Worm (Caenorhabditis elegans) whole organism, young adult: ENCODE measurements around the gene ZC443.7.

Experiments used
- B0261.1 ChIP-seq: sonication (generic microtip); optimal IDR thresholded peaks from 2 replicates; lab custom pipeline; 2016; ENCODE audit warnings: mild to moderate bottlenecking, missing genetic modification characterization, moderate library complexity, missing compliant biosample characterization
- B0336.3 ChIP-seq: fragments of 200-800 bp; sonication (Bioruptor generic); IDR thresholded peaks from 2 replicates; pipeline ENCODE4 v1.3.6; 2022; ENCODE audit warnings: missing genetic modification characterization, missing compliant biosample characterization
- C06A6.2 ChIP-seq: fragments of 200-800 bp; sonication (Bioruptor generic); conservative IDR thresholded peaks from 2 replicates; pipeline ENCODE4 v1.3.6; 2022; ENCODE audit warnings: missing genetic modification characterization, missing compliant biosample characterization
- D2030.7 ChIP-seq: fragments of 200-800 bp; sonication (Bioruptor generic); IDR thresholded peaks from 2 replicates; pipeline ENCODE4 v1.3.6; 2022; ENCODE audit warnings: missing genetic modification reagents, missing genetic modification characterization, missing compliant biosample characterization
- F33H1.4 ChIP-seq: fragments of 200-800 bp; sonication (Bioruptor generic); IDR thresholded peaks from 2 replicates; pipeline ENCODE4 v1.3.6; 2022; ENCODE audit warnings: missing genetic modification reagents, missing genetic modification characterization, missing compliant biosample characterization
- F49E8.2 ChIP-seq: sonication (generic microtip); optimal IDR thresholded peaks from 3 replicates; lab custom pipeline; 2017; ENCODE audit warnings: missing genetic modification characterization, mild to moderate bottlenecking, missing compliant biosample characterization, antibody characterized with exemption, moderate library complexity; ENCODE audit not compliant: insufficient read depth
- F55B11.4 ChIP-seq: sonication (generic microtip); optimal IDR thresholded peaks from 2 replicates; lab custom pipeline; 2016; ENCODE audit warnings: missing compliant biosample characterization, missing genetic modification characterization, borderline replicate concordance; ENCODE audit not compliant: insufficient read depth
- F57C9.4 ChIP-seq: sonication (generic microtip); optimal IDR thresholded peaks from 2 replicates; lab custom pipeline; 2017; ENCODE audit warnings: mild to moderate bottlenecking, missing genetic modification characterization, missing compliant biosample characterization
- K11D2.4 ChIP-seq: fragments of 200-800 bp; sonication (Bioruptor generic); IDR thresholded peaks from 2 replicates; pipeline ENCODE4 v1.3.6; 2022; ENCODE audit warnings: missing genetic modification reagents, missing genetic modification characterization, missing compliant biosample characterization
- Y79H2A.3 ChIP-seq: fragments of 200-800 bp; sonication (Bioruptor generic); conservative IDR thresholded peaks from 2 replicates; pipeline ENCODE4 v1.3.6; 2022; ENCODE audit warnings: missing genetic modification reagents, missing genetic modification characterization, missing compliant biosample characterization
- Y95B8A.8 ChIP-seq: fragments of 200-800 bp; sonication (Bioruptor generic); IDR thresholded peaks from 2 replicates; pipeline ENCODE4 v1.3.6; 2022; ENCODE audit warnings: missing genetic modification reagents, missing genetic modification characterization, missing compliant biosample characterization
- akir-1 ChIP-seq: fragments of 200-800 bp; sonication (Bioruptor generic); optimal IDR thresholded peaks from 2 replicates; lab custom pipeline; 2018; ENCODE audit warnings: mild to moderate bottlenecking, missing genetic modification characterization, moderate library complexity, missing compliant biosample characterization
- ama-1 ChIP-seq, 3 experiments: fragments of 150-350 bp in 1 of 3; sonication (generic microtip) in 2 of 3; optimal IDR thresholded peaks; 2 replicates each; lab custom pipeline; 2014 to 2018; ENCODE audit warnings: missing biosample characterization in 2 of 3, missing genetic modification characterization in 2 of 3, missing genetic modification reagents in 2 of 3
- athp-1 ChIP-seq: sonication (generic microtip); optimal IDR thresholded peaks from 2 replicates; lab custom pipeline; 2017; ENCODE audit warnings: mild to moderate bottlenecking, missing genetic modification characterization, missing compliant biosample characterization
- attf-5 ChIP-seq: fragments of 200-800 bp; sonication (Bioruptor generic); optimal IDR thresholded peaks from 2 replicates; lab custom pipeline; 2018; ENCODE audit warnings: mild to moderate bottlenecking, missing genetic modification characterization, missing compliant biosample characterization
- bed-2 ChIP-seq: fragments of 200-800 bp; sonication (Bioruptor generic); IDR thresholded peaks from 2 replicates; pipeline ENCODE4 v1.3.6; 2022; ENCODE audit warnings: missing genetic modification reagents, missing genetic modification characterization, missing compliant biosample characterization
- cebp-1 ChIP-seq, 2 experiments: fragments of 200-800 bp in 1 of 2; sonication (Bioruptor generic) in 1 of 2; sonication (generic microtip) in 1 of 2; IDR thresholded peaks in 1 of 2; optimal IDR thresholded peaks in 1 of 2; 2 replicates each; pipeline versions ENCODE4 v1.3.6 to Lab custom; 2017 to 2022; ENCODE audit warnings: missing compliant biosample characterization in 2 of 2, missing genetic modification characterization in 2 of 2, mild to moderate bottlenecking in 1 of 2, missing genetic modification reagents in 1 of 2, moderate library complexity in 1 of 2
- ceh-27 ChIP-seq: fragments of 200-800 bp; sonication (Bioruptor generic); optimal IDR thresholded peaks from 2 replicates; lab custom pipeline; 2018; ENCODE audit warnings: mild to moderate bottlenecking, missing genetic modification characterization, moderate library complexity, missing compliant biosample characterization
- ceh-58 ChIP-seq: fragments of 200-800 bp; sonication (Bioruptor generic); IDR thresholded peaks from 2 replicates; pipeline ENCODE4 v1.3.6; 2022; ENCODE audit warnings: missing genetic modification characterization, missing compliant biosample characterization
- dpff-1 ChIP-seq: sonication (generic microtip); optimal IDR thresholded peaks from 2 replicates; lab custom pipeline; 2017; ENCODE audit warnings: mild to moderate bottlenecking, missing genetic modification characterization, missing compliant biosample characterization
- him-1 ChIP-seq: sonication (generic microtip); optimal IDR thresholded peaks from 2 replicates; lab custom pipeline; 2016; ENCODE audit warnings: missing genotype, missing genetic modification reagents, missing genetic modification characterization, missing compliant biosample characterization
- hmg-20 ChIP-seq: fragments of 200-800 bp; sonication (Bioruptor generic); IDR thresholded peaks from 2 replicates; pipeline ENCODE4 v1.3.6; 2022; ENCODE audit warnings: missing genetic modification reagents, missing genetic modification characterization, missing compliant biosample characterization
- hrde-1 ChIP-seq: sonication (generic microtip); optimal IDR thresholded peaks from 2 replicates; lab custom pipeline; 2016; ENCODE audit warnings: missing genetic modification characterization, mild to moderate bottlenecking, missing compliant biosample characterization, moderate library complexity, missing genotype, missing genetic modification reagents, borderline replicate concordance
- let-526 ChIP-seq: fragments of 200-800 bp; sonication (Bioruptor generic); IDR thresholded peaks from 2 replicates; pipeline ENCODE4 v1.3.6; 2022; ENCODE audit warnings: missing genetic modification reagents, missing genetic modification characterization, missing compliant biosample characterization
- lin-35 ChIP-seq, 3 experiments: fragments of 150-350 bp in 2 of 3; sonication (generic microtip) in 1 of 3; optimal IDR thresholded peaks; 2 replicates each; lab custom pipeline; 2014 to 2018; ENCODE audit warnings: missing biosample characterization in 3 of 3, missing genetic modification characterization in 3 of 3, missing genetic modification reagents in 3 of 3
- lin-54 ChIP-seq: fragments of 200-800 bp; sonication (Bioruptor generic); optimal IDR thresholded peaks from 2 replicates; lab custom pipeline; 2018; ENCODE audit warnings: mild to moderate bottlenecking, missing genetic modification characterization, missing compliant biosample characterization
- lir-1 ChIP-seq: fragments of 200-800 bp; sonication (Bioruptor generic); conservative IDR thresholded peaks from 2 replicates; pipeline ENCODE4 v1.3.6; 2022; ENCODE audit warnings: missing genetic modification reagents, missing genetic modification characterization, missing compliant biosample characterization
- lsl-1 ChIP-seq: fragments of 200-800 bp; sonication (Bioruptor generic); optimal IDR thresholded peaks from 2 replicates; lab custom pipeline; 2018; ENCODE audit warnings: mild to moderate bottlenecking, missing genetic modification characterization, moderate library complexity, missing compliant biosample characterization
- madf-3 ChIP-seq: fragments of 200-800 bp; sonication (Bioruptor generic); IDR thresholded peaks from 2 replicates; pipeline ENCODE4 v1.3.6; 2022; ENCODE audit warnings: missing genetic modification reagents, missing genetic modification characterization, missing compliant biosample characterization
- mel-28 ChIP-seq: sonication (generic microtip); optimal IDR thresholded peaks from 2 replicates; lab custom pipeline; 2016; ENCODE audit warnings: borderline replicate concordance, mild to moderate bottlenecking, missing genetic modification characterization, missing compliant biosample characterization
- nfyb-1 ChIP-seq: fragments of 200-800 bp; sonication (Bioruptor generic); IDR thresholded peaks from 2 replicates; pipeline ENCODE4 v1.3.6; 2022; ENCODE audit warnings: missing genetic modification reagents, missing genetic modification characterization, missing compliant biosample characterization
- nhr-179 ChIP-seq: sonication (generic microtip); optimal IDR thresholded peaks from 2 replicates; lab custom pipeline; 2016; ENCODE audit warnings: mild to moderate bottlenecking, missing genetic modification characterization, missing compliant biosample characterization
- pha-4 ChIP-seq: fragments of 150-350 bp; sonication (generic microtip); optimal IDR thresholded peaks from 2 replicates; lab custom pipeline; 2014; ENCODE audit warnings: missing biosample characterization, missing genetic modification reagents, missing genetic modification characterization
- sdz-38 ChIP-seq: sonication (generic microtip); optimal IDR thresholded peaks from 2 replicates; lab custom pipeline; 2016; ENCODE audit warnings: missing genotype, missing genetic modification characterization, missing compliant biosample characterization
- snpc-4 ChIP-seq, 5 experiments: fragments of 150-350 bp in 1 of 5; sonication (generic microtip) in 4 of 5; optimal IDR thresholded peaks; 2 replicates each; lab custom pipeline; 2014 to 2018; ENCODE audit warnings: missing genetic modification characterization in 5 of 5, missing biosample characterization in 3 of 5, antibody characterized with exemption in 2 of 5, mild to moderate bottlenecking in 2 of 5, missing compliant biosample characterization in 2 of 5, missing genotype in 2 of 5, moderate library complexity in 2 of 5, missing genetic modification reagents in 1 of 5
- somi-1 ChIP-seq: fragments of 200-800 bp; sonication (Bioruptor generic); optimal IDR thresholded peaks from 2 replicates; lab custom pipeline; 2018; ENCODE audit warnings: mild to moderate bottlenecking, missing genetic modification characterization, missing compliant biosample characterization
- tbp1 ChIP-seq: fragments of 200-800 bp; sonication (Bioruptor generic); optimal IDR thresholded peaks from 2 replicates; lab custom pipeline; 2018; ENCODE audit warnings: mild to moderate bottlenecking, missing genetic modification characterization, missing compliant biosample characterization
- ztf-18 ChIP-seq: sonication (generic microtip); optimal IDR thresholded peaks from 2 replicates; lab custom pipeline; 2016; ENCODE audit warnings: missing genotype, mild to moderate bottlenecking, missing genetic modification characterization, missing compliant biosample characterization

The ZC443.7 gene

DNA sequence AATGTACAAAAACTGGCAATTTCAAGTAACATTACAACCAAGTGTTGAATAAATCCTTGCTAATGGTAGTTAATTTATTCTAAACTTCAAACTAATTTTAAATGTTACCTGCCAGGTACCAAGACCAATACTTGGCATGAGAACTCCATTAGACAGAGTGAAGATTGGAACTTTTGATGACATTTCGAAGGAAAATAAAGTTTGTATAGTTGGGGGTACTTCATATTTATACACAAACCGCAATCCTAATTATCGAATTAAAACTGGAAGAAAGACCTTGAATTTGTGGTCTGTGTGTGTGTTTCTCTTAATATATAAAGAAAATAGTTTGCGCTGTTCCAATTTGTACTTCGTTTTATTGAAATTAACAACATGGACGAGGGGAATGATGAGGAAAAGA, 3.6 kb downstream of the ZC443.7 start, which contains the start of gene ZC443.1:
TSS of gene ZC443.1 (minus strand) at position 205 of the 400 bp plus-strand sequence.
- TF ChIP-seq dpff-1 (tag; lab: Kevin White, UChicago) (no peak), ztf-18 (tag; lab: Kevin White, UChicago) (no peak), attf-5 (GFP tag; lab: Kevin White, UChicago) (no peak), pha-4 (tag; lab: Kevin White, UChicago) (no peak), sdz-38 (no peak), F57C9.4 (tag; lab: Kevin White, UChicago) (no peak), Y79H2A.3 (GFP tag; lab: Robert Waterston, UW) (no peak), ama-1 (optimal IDR thresholded peaks at IDR 0.05; lab: Kevin White, UChicago) (no peak), ama-1 (GFP tag; optimal IDR thresholded peaks at IDR 0.05; lab: Kevin White, UChicago) (no peak), F49E8.2 (no peak), tbp1 (GFP tag; lab: Kevin White, UChicago) (no peak), hmg-20 (GFP tag; lab: Robert Waterston, UW) (no peak), him-1 (tag; lab: Kevin White, UChicago) (no peak), F55B11.4 (no peak), akir-1 (GFP tag; lab: Kevin White, UChicago) (no peak), athp-1 (tag; lab: Kevin White, UChicago) (no peak), somi-1 (GFP tag; lab: Kevin White, UChicago) (no peak), let-526 (GFP tag; lab: Robert Waterston, UW) (no peak)

DNA sequence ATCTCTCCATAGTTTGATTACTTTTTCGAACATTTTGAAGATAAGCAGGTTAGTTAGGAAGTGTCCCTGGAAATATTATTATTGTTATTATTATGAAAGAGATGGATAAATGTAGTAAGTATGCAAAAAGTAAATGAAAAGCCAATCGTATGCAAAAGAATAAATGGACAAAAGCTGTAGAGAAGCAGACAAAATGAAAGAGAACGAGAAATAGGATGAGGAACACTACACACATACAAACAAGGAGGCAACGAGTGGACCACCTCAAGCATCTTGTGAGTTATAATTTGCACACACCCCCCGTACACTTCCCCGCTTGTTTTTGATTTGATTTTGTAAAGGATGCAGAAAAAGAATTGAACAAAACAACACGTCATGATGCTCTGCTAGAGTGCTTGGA, 4.8 kb downstream of the ZC443.7 start, which contains the start of gene ZC443.2:
TSS of gene ZC443.2 (minus strand) at position 67 of the 400 bp plus-strand sequence.
- TF ChIP-seq ceh-27 (GFP tag; lab: Kevin White, UChicago) (peak; percentile 47), lin-35 (GFP tag; optimal IDR thresholded peaks at IDR 0.05; lab: Kevin White, UChicago) (no peak)
- TF ChIP-seq, all 124 proteins: peak for 1

DNA sequence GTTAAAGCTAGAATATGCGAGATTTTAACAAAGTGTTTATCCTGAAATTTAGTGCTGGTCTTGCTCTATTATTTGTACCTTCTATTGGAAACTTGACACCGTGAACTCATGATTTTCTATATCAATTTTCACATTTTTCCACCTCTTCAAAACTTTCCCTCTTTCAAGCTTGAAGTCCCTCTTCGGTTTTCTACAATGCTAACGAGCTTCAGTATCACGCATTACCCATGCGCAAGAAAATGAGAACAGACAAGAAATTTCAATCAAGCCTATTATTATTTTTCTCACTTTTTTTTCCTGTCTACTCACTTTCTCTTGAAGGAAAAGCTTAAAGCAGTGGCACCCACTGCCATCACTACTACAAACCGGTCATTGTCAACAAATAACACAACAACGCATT, 5.5 kb downstream of the ZC443.7 start:
- TF ChIP-seq lir-1: peak; percentile 43; the same call in 1 of the 2 replicates
- TF ChIP-seq cebp-1 (GFP tag; IDR thresholded peaks at IDR 0.05; lab: Robert Waterston, UW): no peak
- peak; percentile 23 for TF ChIP-seq cebp-1 (tag; optimal IDR thresholded peaks at IDR 0.05; lab: Kevin White, UChicago)
- no peak for TF ChIP-seq lin-54 (GFP tag; lab: Kevin White, UChicago)
- 0 out of 2 replicates have a peak, but pooled peaks have one; percentile 63 for TF ChIP-seq nfyb-1
- TF ChIP-seq C06A6.2: peak; percentile 12; the same call in 1 of the 2 replicates
- TF ChIP-seq Y95B8A.8 (GFP tag; lab: Robert Waterston, UW): 0 out of 2 replicates have a peak, but pooled peaks have one; percentile 20
- no peak for TF ChIP-seq ama-1 (optimal IDR thresholded peaks at IDR 0.05; lab: Kevin White, UChicago)
- TF ChIP-seq ama-1 (GFP tag; optimal IDR thresholded peaks at IDR 0.05; lab: Kevin White, UChicago): peak in 1 of 2 experiments; percentile 55
- TF ChIP-seq mel-28 (tag; lab: Kevin White, UChicago): no peak
- 0 out of 2 replicates have a peak, but pooled peaks have one; percentile 14 for TF ChIP-seq K11D2.4 (GFP tag; lab: Robert Waterston, UW)

DNA sequence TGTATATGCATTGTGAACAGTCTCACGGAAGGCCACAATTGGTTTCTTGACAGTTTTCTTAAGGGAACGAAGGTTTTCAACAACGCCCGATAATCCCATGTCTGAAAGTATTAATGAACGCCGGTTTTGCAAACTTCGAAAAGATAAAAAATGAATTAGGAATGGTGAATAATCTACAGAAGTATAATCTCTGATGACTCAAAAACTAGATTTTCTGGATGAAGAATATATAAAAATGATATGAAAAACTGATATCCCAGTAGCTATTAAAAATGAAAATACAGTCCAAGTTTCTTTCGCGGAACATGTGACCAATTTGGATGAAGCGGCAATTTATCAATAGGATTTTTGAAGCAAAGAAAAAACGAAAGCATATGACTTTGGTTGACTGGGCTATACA, 7.7 kb downstream of the ZC443.7 start, which contains the start of gene ZC443.3:
TSS of gene ZC443.3 (minus strand) at position 101 of the 400 bp plus-strand sequence.
- TF ChIP-seq D2030.7 (GFP tag; lab: Robert Waterston, UW): no peak
- no peak for TF ChIP-seq bed-2 (GFP tag; lab: Robert Waterston, UW)
- TF ChIP-seq ceh-58 (GFP tag; lab: Robert Waterston, UW): no peak
- TF ChIP-seq F33H1.4 (GFP tag; lab: Robert Waterston, UW): no peak
- TF ChIP-seq K11D2.4 (GFP tag; lab: Robert Waterston, UW): no peak
- TF ChIP-seq hrde-1 (tag; lab: Kevin White, UChicago): no peak
- no peak for TF ChIP-seq madf-3 (GFP tag; lab: Robert Waterston, UW)
- TF ChIP-seq F49E8.2: no peak
- TF ChIP-seq lsl-1 (GFP tag; lab: Kevin White, UChicago): no peak
- no peak for TF ChIP-seq snpc-4 (GFP tag; optimal IDR thresholded peaks at IDR 0.05; lab: Kevin White, UChicago)
- no peak for TF ChIP-seq snpc-4 (tag; optimal IDR thresholded peaks at IDR 0.05; lab: Kevin White, UChicago)
- no peak for TF ChIP-seq nhr-179 (tag; lab: Kevin White, UChicago)
- no peak for TF ChIP-seq B0261.1 (tag; lab: Kevin White, UChicago)
- no peak for TF ChIP-seq lir-1
- no peak for TF ChIP-seq B0336.3
- TF ChIP-seq, all 124 proteins: peak for 0
